Worm (Caenorhabditis elegans) whole organism, L3 larva: ENCODE results near the gene twk-21.
"Not testable (repeated sequence)": the region's sequence is repeated elsewhere in the genome, so short reads cannot be mapped to it uniquely, and the experiment has no call there.

ENCODE experiments used
- fkh-10 ChIP-seq: sonication (generic microtip); optimal IDR thresholded peaks from 2 replicates; lab custom pipeline; 2017; ENCODE audit warnings: missing biosample characterization, missing genetic modification reagents, missing genetic modification characterization
- fos-1 ChIP-seq: fragments of 150-350 bp; optimal IDR thresholded peaks from 2 replicates; lab custom pipeline; 2014; ENCODE audit warnings: missing biosample characterization, missing genetic modification characterization
- nfya-1 ChIP-seq: sonication (generic microtip); optimal IDR thresholded peaks from 2 replicates; lab custom pipeline; 2017; ENCODE audit warnings: missing genetic modification characterization, mild to moderate bottlenecking, missing compliant biosample characterization, antibody characterized with exemption, moderate library complexity; ENCODE audit not compliant: insufficient read depth
- unc-62 ChIP-seq: fragments of 150-350 bp; sonication (generic microtip); optimal IDR thresholded peaks from 4 replicates; lab custom pipeline; 2014; ENCODE audit warnings: missing biosample characterization, missing genetic modification reagents, missing genetic modification characterization

- not testable (repeated sequence) for TF ChIP-seq fos-1 (tag; lab: Kevin White, UChicago); unc-62 (GFP tag; lab: Kevin White, UChicago); fkh-10 (GFP tag; lab: Kevin White, UChicago); nfya-1 (tag; lab: Kevin White, UChicago)
Observed at ce11 chrX:16299217-16299616, 475 bp upstream of the twk-21 start.
